Worm (Caenorhabditis elegans): ENCODE results near the gene fbxb-14.

The fbxb-14 gene

DNA sequence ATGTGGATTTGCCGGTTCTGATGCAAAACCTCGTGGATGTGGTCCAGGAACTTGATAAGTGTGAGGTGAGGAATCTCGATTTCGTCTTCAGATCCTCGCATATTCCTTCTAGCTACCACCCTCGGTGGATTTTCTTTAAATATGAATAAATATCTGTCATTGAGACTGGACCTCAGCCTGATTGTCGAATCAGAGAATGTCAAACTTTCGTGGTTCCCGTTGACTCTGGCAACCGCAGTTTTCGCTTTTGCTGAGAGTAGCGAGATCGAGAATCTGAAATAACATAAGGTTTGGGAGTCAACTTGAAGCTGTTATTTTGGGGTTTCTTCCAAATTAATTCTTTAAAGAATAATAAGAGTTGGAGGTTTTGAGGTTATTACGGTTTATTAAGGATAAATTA lies at the start of gene fbxb-14:
fbxb-14 (minus strand) TSS at position 101 of the 400 bp plus-strand sequence.
- TF ChIP-seq unc-55 (GFP tag; optimal IDR thresholded peaks at IDR 0.05) (no peak), ceh-16 (tag; optimal IDR thresholded peaks at IDR 0.05) (no peak), C34F6.9 (tag; optimal IDR thresholded peaks at IDR 0.05) (no peak), ama-1 (optimal IDR thresholded peaks at IDR 0.05) (no peak), nhr-237 (tag; optimal IDR thresholded peaks at IDR 0.05) (no peak), elt-3 (tag; optimal IDR thresholded peaks at IDR 0.05) (no peak), mbf-1 (tag; optimal IDR thresholded peaks at IDR 0.05) (no peak), nhr-10 (tag; optimal IDR thresholded peaks at IDR 0.05) (no peak), ztf-11 (tag; optimal IDR thresholded peaks at IDR 0.05) (no peak), F13H6.1 (tag; optimal IDR thresholded peaks at IDR 0.05) (no peak), aly-2 (tag; optimal IDR thresholded peaks at IDR 0.05) (no peak)

DNA sequence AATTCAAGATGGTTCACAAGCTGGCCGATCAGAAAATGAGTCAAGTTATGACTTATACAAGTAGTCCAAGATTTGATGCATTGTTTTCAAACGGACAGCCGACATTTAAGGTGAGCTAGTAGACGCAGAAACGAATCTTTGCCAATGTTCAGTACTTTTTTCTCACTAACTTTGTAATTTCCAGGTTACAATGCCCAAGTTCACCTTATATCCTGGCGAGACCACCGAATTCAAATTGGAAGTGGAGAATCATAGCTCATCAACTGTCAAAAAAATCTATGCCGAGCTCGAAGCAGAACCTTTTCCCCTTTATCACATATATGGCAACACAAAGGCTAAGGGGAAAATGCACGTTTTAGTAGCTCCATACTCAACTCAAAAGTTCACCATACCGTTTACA lies 45.4 kb upstream of the fbxb-14 start:
- TF ChIP-seq mdl-1 (tag; optimal IDR thresholded peaks at IDR 0.05) (no peak), C34F6.9 (tag; optimal IDR thresholded peaks at IDR 0.05) (no peak), lin-11 (tag; optimal IDR thresholded peaks at IDR 0.05) (no peak), peb-1 (tag; optimal IDR thresholded peaks at IDR 0.05) (no peak), nhr-25 (tag; optimal IDR thresholded peaks at IDR 0.05) (no peak), mbf-1 (tag; optimal IDR thresholded peaks at IDR 0.05) (no peak), egl-27 (tag; optimal IDR thresholded peaks at IDR 0.05) (no peak), skn-1 (tag; optimal IDR thresholded peaks at IDR 0.05) (no peak), nhr-10 (tag; optimal IDR thresholded peaks at IDR 0.05) (no peak), nhr-21 (tag; optimal IDR thresholded peaks at IDR 0.05) (no peak), Y55F3AM.14 (GFP tag; optimal IDR thresholded peaks at IDR 0.05) (no peak), R02D3.7 (tag; optimal IDR thresholded peaks at IDR 0.05) (no peak), blmp-1 (tag; optimal IDR thresholded peaks at IDR 0.05; ENCODE audit: insufficient read depth) (no peak), gmeb-1 (tag; optimal IDR thresholded peaks at IDR 0.05) (no peak), ama-1 (optimal IDR thresholded peaks at IDR 0.05) (no peak), lin-39 (tag; optimal IDR thresholded peaks at IDR 0.05) (no peak), unc-62 (GFP tag; optimal IDR thresholded peaks at IDR 0.05) (no peak), zag-1 (tag; optimal IDR thresholded peaks at IDR 0.05) (no peak), ztf-11 (tag; optimal IDR thresholded peaks at IDR 0.05) (no peak), nhr-6 (tag; optimal IDR thresholded peaks at IDR 0.05) (no peak)

DNA sequence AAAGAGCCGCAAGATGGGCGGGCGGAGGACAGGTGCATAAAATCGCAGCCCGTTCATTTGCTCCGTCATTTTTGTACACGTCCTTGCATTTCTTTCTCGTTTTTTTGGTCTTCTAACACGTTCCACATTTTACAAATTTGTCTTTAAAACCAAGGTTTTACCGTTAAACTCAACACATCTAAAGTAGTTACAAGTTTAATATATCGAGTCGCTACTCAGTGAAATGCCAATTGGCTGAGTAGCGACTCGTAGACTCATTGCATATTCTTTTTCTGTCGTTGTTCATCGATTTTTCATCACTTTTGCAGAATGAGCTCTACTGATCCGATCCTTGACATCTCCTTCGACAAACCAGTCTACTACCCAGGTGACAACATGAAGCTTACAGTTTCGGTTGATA lies 44.7 kb upstream of the fbxb-14 start, which contains the start of gene arrd-1:
arrd-1 (plus strand) TSS at position 301 of the 400 bp plus-strand sequence.
- no peak for TF ChIP-seq blmp-1 (tag; optimal IDR thresholded peaks at IDR 0.05; ENCODE audit: insufficient read depth)
- no peak for TF ChIP-seq ZK546.5 (tag; optimal IDR thresholded peaks at IDR 0.05)
- no peak for TF ChIP-seq nhr-6 (tag; optimal IDR thresholded peaks at IDR 0.05)
- no peak for TF ChIP-seq dmd-4 (tag; optimal IDR thresholded peaks at IDR 0.05)
- TF ChIP-seq mbf-1 (tag; optimal IDR thresholded peaks at IDR 0.05), result no peak
- no peak for TF ChIP-seq unc-62 (GFP tag; optimal IDR thresholded peaks at IDR 0.05)
- no peak for TF ChIP-seq nhr-25 (tag; optimal IDR thresholded peaks at IDR 0.05)
- no peak for TF ChIP-seq unc-39 (tag; optimal IDR thresholded peaks at IDR 0.05)
- TF ChIP-seq Y55F3AM.14 (GFP tag; optimal IDR thresholded peaks at IDR 0.05), result no peak
- no peak for TF ChIP-seq F13H6.1 (tag; optimal IDR thresholded peaks at IDR 0.05)
- no peak for TF ChIP-seq fos-1 (tag; optimal IDR thresholded peaks at IDR 0.05)
- TF ChIP-seq nhr-21 (tag; optimal IDR thresholded peaks at IDR 0.05), result no peak
- TF ChIP-seq mdl-1 (tag; optimal IDR thresholded peaks at IDR 0.05), result no peak

DNA sequence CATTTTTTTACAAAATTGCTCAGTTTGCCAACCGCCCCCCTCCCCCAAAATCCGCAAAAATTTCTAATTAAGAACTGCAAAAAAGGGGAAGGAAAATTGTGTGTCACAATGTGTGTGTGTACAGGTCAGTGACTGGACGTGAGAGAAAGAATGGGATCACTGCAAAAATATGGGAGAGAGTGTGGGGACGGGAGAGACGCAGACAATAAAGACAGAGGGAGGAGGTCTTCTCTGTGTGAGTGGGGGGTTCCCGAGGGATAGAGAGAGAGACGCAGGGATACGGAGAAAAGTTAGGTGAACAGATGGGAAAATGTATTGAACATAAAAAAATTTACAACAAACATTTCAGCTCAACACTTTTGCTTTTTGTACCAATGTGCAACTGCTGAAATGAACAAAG lies 43.4 kb upstream of the fbxb-14 start:
- TF ChIP-seq nhr-237 (tag; optimal IDR thresholded peaks at IDR 0.05), result no peak
- TF ChIP-seq aly-2 (tag; optimal IDR thresholded peaks at IDR 0.05), result no peak
- peak; percentile 74 for TF ChIP-seq F13H6.1 (tag; optimal IDR thresholded peaks at IDR 0.05)
- TF ChIP-seq elt-1 (tag; optimal IDR thresholded peaks at IDR 0.05), result no peak
- TF ChIP-seq snpc-4 (tag; optimal IDR thresholded peaks at IDR 0.05), result no peak
- no peak for TF ChIP-seq Y55F3AM.14 (GFP tag; optimal IDR thresholded peaks at IDR 0.05)
- TF ChIP-seq crh-2 (tag; optimal IDR thresholded peaks at IDR 0.05), result peak; percentile 3
- peak; percentile 73 for TF ChIP-seq nhr-25 (tag; optimal IDR thresholded peaks at IDR 0.05)
- TF ChIP-seq zag-1 (tag; optimal IDR thresholded peaks at IDR 0.05), result no peak
- peak; percentile 56 for TF ChIP-seq sma-3 (GFP tag; optimal IDR thresholded peaks at IDR 0.05)
- peak; percentile 1 for TF ChIP-seq egl-27 (tag; optimal IDR thresholded peaks at IDR 0.05)
- TF ChIP-seq peb-1 (tag; optimal IDR thresholded peaks at IDR 0.05), result no peak
- no peak for TF ChIP-seq alr-1 (tag; optimal IDR thresholded peaks at IDR 0.05)
- TF ChIP-seq sma-9 (GFP tag; optimal IDR thresholded peaks at IDR 0.05), result peak; percentile 59
- TF ChIP-seq sma-9 (tag; optimal IDR thresholded peaks at IDR 0.05), result no peak
- TF ChIP-seq nhr-10 (tag; optimal IDR thresholded peaks at IDR 0.05), result no peak
- TF ChIP-seq ceh-82 (tag; optimal IDR thresholded peaks at IDR 0.05), result no peak
- peak; percentile 53 for TF ChIP-seq gmeb-1 (tag; optimal IDR thresholded peaks at IDR 0.05)
- no peak for TF ChIP-seq mdl-1 (tag; optimal IDR thresholded peaks at IDR 0.05)
- peak; percentile 46 for TF ChIP-seq C34F6.9 (tag; optimal IDR thresholded peaks at IDR 0.05)
- TF ChIP-seq nhr-77 (tag; optimal IDR thresholded peaks at IDR 0.05), result no peak
- peak; percentile 36 for TF ChIP-seq nhr-129 (tag; optimal IDR thresholded peaks at IDR 0.05)
- TF ChIP-seq ztf-1 (GFP tag; conservative IDR thresholded peaks at IDR 0.05), result no peak
- TF ChIP-seq sem-4 (tag; optimal IDR thresholded peaks at IDR 0.05), result no peak
- TF ChIP-seq ZK546.5 (tag; optimal IDR thresholded peaks at IDR 0.05), result no peak
- TF ChIP-seq nhr-6 (tag; optimal IDR thresholded peaks at IDR 0.05), result no peak
- TF ChIP-seq fos-1 (tag; optimal IDR thresholded peaks at IDR 0.05), result peak; percentile 63
- peak; percentile 4 for TF ChIP-seq blmp-1 (tag; optimal IDR thresholded peaks at IDR 0.05; ENCODE audit: insufficient read depth)
- TF ChIP-seq ztf-11 (tag; optimal IDR thresholded peaks at IDR 0.05), result no peak

Data from whole organism, L2 larva.